Fruit fly (Drosophila melanogaster): ENCODE results near the gene nej.

- TF ChIP-seq Hr78 (GFP tag; optimal IDR thresholded peaks at IDR 0.05) (no peak), usp (GFP tag; optimal IDR thresholded peaks at IDR 0.05) (no peak)
These were observed 24.0 kb downstream of the nej start, which contains the start of gene CG3106 for dm6 chrX:9662797-9663316.
